In the genomic region with DNA sequence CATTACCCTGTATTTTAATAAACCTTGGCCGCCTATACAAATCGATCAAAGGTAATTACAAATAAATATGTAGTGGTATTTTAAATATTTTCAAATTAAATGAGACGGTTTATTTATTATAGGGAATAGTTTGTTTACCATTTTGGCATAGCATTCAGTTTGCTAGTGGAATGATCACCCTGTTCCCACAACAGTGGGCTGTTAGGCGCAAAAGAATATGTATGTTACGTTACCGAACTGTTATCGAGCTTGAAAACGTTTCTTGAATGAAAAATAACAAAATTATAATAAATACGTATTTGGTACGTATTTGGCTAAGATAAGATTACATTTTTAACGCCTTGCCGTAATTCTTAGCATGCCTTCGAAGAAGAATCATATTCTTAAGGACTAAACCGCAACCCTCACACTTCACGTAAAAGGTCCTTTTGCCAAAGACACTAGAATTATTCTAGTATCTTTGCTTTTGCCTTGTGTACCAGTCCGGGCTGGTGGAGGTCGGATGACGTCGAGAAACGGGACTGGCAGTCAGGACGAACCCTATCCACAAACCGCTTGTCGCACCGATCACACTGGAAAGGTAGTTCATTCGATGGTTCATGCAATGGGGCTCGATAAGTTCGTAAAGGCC, we compare ENCODE assay signal across 1 fruit fly cellular context.
TF ChIP-seq lines count a peak whose summit lies in the region.

A gene (minus strand): TSS at position 144 of the 631 bp plus-strand sequence.

TF ChIP-seq in whole organism, embryonic, 481 proteins besides CTCF, POLR2A, EP300 and RAD21 (continued from another document):
- TF ChIP-seq hth (optimal IDR thresholded peaks at IDR 0.05; lab: Kevin White, UChicago) (no peak), eve (GFP tag; optimal IDR thresholded peaks at IDR 0.05; lab: Kevin White, UChicago) (peak in 1 of 2 experiments; percentile 36), vnd (GFP tag; IDR thresholded peaks at IDR 0.05; lab: Robert Waterston, UW; ENCODE audit: partially characterized antibody) (no peak), CG13123 (GFP tag; optimal IDR thresholded peaks at IDR 0.05; lab: Kevin White, UChicago) (no peak), CG4328 (GFP tag; optimal IDR thresholded peaks at IDR 0.05; lab: Kevin White, UChicago) (no peak), mirr (GFP tag; optimal IDR thresholded peaks at IDR 0.05; lab: Kevin White, UChicago) (no peak), zf30C (GFP tag; optimal IDR thresholded peaks at IDR 0.05; lab: Kevin White, UChicago) (no peak), gsb-n (tag; optimal IDR thresholded peaks at IDR 0.05; lab: Kevin White, UChicago) (no peak), CG13287 (GFP tag; IDR thresholded peaks at IDR 0.05; lab: Robert Waterston, UW; ENCODE audit: partially characterized antibody) (peak; percentile 26; the same call in 1 of the 2 replicates), MESR4 (GFP tag; optimal IDR thresholded peaks at IDR 0.05; lab: Kevin White, UChicago) (no peak), CG31441 (GFP tag; IDR thresholded peaks at IDR 0.05; lab: Robert Waterston, UW) (no peak), CG10267 (tag; optimal IDR thresholded peaks at IDR 0.05; lab: Kevin White, UChicago) (peak; percentile 14), cad (GFP tag; optimal IDR thresholded peaks at IDR 0.05; lab: Kevin White, UChicago) (peak; percentile 30), sim (GFP tag; IDR thresholded peaks at IDR 0.05; lab: Robert Waterston, UW) (no peak), CG15696 (tag; optimal IDR thresholded peaks at IDR 0.05; lab: Kevin White, UChicago) (no peak), CG12659 (GFP tag; optimal IDR thresholded peaks at IDR 0.05; lab: Kevin White, UChicago) (peak; percentile 30), Dp (GFP tag; optimal IDR thresholded peaks at IDR 0.05; lab: Kevin White, UChicago) (peak; percentile 44), Med (GFP tag; lab: Kevin White, UChicago) (peak; percentile 79), ro (GFP tag; IDR thresholded peaks at IDR 0.05; lab: Robert Waterston, UW) (no peak), CG1603 (tag; optimal IDR thresholded peaks at IDR 0.05; lab: Kevin White, UChicago) (peak; percentile 35), fd3F (GFP tag; optimal IDR thresholded peaks at IDR 0.05; lab: Kevin White, UChicago) (no peak), MBD-R2 (GFP tag; IDR thresholded peaks at IDR 0.05; lab: Robert Waterston, UW) (peak; percentile 69), CG8290 (GFP tag; optimal IDR thresholded peaks at IDR 0.05; lab: Kevin White, UChicago) (no peak), CG8290 (tag; optimal IDR thresholded peaks at IDR 0.05; lab: Kevin White, UChicago) (peak in 1 of 2 experiments; percentile 26), CG10366 (GFP tag; IDR thresholded peaks at IDR 0.05; lab: Robert Waterston, UW) (no peak), lbe (GFP tag; optimal IDR thresholded peaks at IDR 0.05; lab: Kevin White, UChicago) (peak; percentile 15), CG31224 (GFP tag; IDR thresholded peaks at IDR 0.05; lab: Robert Waterston, UW) (no peak), CG4617 (GFP tag; optimal IDR thresholded peaks at IDR 0.05; lab: Kevin White, UChicago; ENCODE audit: borderline replicate concordance) (peak; percentile 23), CG6813 (GFP tag; optimal IDR thresholded peaks at IDR 0.05; lab: Kevin White, UChicago) (no peak), Atf6 (GFP tag; IDR thresholded peaks at IDR 0.05; lab: Robert Waterston, UW) (no peak), crc (GFP tag; optimal IDR thresholded peaks at IDR 0.05; lab: Kevin White, UChicago) (no peak), stwl (tag; optimal IDR thresholded peaks at IDR 0.05; lab: Kevin White, UChicago) (peak; percentile 54), HLH4C (GFP tag; IDR thresholded peaks at IDR 0.05; lab: Robert Waterston, UW; ENCODE audit: partially characterized antibody) (0 out of 3 replicates have a peak, but pooled peaks have one; percentile 10), trem (tag; optimal IDR thresholded peaks at IDR 0.05; lab: Kevin White, UChicago) (peak; percentile 27), CG17186 (GFP tag; optimal IDR thresholded peaks at IDR 0.05; lab: Kevin White, UChicago) (peak; percentile 99), CG7271 (tag; optimal IDR thresholded peaks at IDR 0.05; lab: Kevin White, UChicago) (no peak), Rx (GFP tag; IDR thresholded peaks at IDR 0.05; lab: Robert Waterston, UW) (no peak), twi (tag; optimal IDR thresholded peaks at IDR 0.05; lab: Kevin White, UChicago) (no peak), CG4820 (GFP tag; optimal IDR thresholded peaks at IDR 0.05; lab: Kevin White, UChicago) (no peak), vvl (GFP tag; IDR thresholded peaks at IDR 0.05; lab: Robert Waterston, UW) (no peak), CG4424 (GFP tag; optimal IDR thresholded peaks at IDR 0.05; lab: Kevin White, UChicago) (no peak), CG2712 (tag; optimal IDR thresholded peaks at IDR 0.05; lab: Kevin White, UChicago) (no peak), Awh (GFP tag; IDR thresholded peaks at IDR 0.05; lab: Robert Waterston, UW) (no peak), CG6689 (GFP tag; IDR thresholded peaks at IDR 0.05; lab: Robert Waterston, UW) (no peak), CG12071 (GFP tag; optimal IDR thresholded peaks at IDR 0.05; lab: Kevin White, UChicago) (no peak)
